Fruit fly (Drosophila melanogaster): ENCODE results near the gene msl-1.

msl-1 gene

DNA sequence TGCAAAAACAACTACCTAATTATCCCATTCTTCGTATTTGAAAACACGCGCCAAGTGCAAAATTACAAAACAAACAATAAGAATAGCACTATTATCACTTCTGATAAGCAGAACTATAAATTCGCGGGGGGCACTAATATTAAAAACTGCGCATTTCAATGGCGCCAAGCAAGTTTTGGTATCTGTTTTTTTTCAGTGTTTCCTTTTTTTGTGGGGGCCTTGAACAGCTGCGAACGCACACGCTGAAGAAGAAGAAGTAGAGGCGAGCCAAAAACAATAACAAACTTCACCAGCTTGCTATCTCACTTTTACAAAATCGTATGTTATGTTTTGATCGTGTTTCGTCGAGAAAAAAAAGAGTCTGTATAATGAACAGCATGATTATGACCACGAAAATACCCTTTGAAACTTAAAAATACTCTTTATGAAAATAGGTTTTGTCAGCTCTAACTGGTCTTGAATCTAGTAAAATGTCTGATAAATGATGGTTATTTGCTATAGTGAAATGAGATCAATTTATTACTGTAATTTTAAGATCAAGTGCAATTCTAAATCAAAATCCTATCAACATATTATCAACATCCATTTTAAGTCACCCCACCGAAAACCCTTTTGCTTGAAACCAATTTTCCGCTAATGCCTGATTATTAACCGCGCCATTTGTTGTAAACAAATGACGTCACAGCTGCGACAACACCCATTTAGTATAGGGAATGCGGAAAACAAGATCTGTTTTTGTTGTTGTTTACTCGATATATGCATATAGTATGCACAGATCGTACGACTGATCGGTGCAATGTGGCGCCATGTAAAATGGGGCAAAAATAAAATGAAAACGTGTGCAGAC lies 5.5 kb upstream of the msl-1 start (continued):
- TF ChIP-seq run (tag; optimal IDR thresholded peaks at IDR 0.05) = no peak
- TF ChIP-seq CG7556 (GFP tag; optimal IDR thresholded peaks at IDR 0.05) = peak; percentile 70
- TF ChIP-seq yki (optimal IDR thresholded peaks at IDR 0.05) = no peak
- peak; percentile 64 for TF ChIP-seq ara (GFP tag; IDR thresholded peaks at IDR 0.05)
- TF ChIP-seq Myb (GFP tag; optimal IDR thresholded peaks at IDR 0.05) = peak; percentile 40
- peak; percentile 55; the same call in 2 of the 3 replicates for TF ChIP-seq Mrtf (GFP tag; IDR thresholded peaks at IDR 0.05)
- peak; percentile 39 for TF ChIP-seq CG4820 (GFP tag; optimal IDR thresholded peaks at IDR 0.05)
- peak; percentile 26 for TF ChIP-seq Deaf1 (tag; optimal IDR thresholded peaks at IDR 0.05)
- no peak for TF ChIP-seq Six4 (GFP tag; optimal IDR thresholded peaks at IDR 0.05)
- peak; percentile 2 for TF ChIP-seq cato (GFP tag; optimal IDR thresholded peaks at IDR 0.05; ENCODE audit: borderline replicate concordance)
- TF ChIP-seq sim (GFP tag; IDR thresholded peaks at IDR 0.05) = no peak; the same call in 1 of the 2 replicates
- TF ChIP-seq sima (GFP tag; optimal IDR thresholded peaks at IDR 0.05) = no peak
- peak; percentile 45; the same call in 1 of the 3 replicates for TF ChIP-seq CG34422 (GFP tag; IDR thresholded peaks at IDR 0.05)
- TF ChIP-seq Oaz (GFP tag; IDR thresholded peaks at IDR 0.05) = no peak
- TF ChIP-seq CG12769 (tag; optimal IDR thresholded peaks at IDR 0.05) = peak; percentile 52
- peak; percentile 63 for TF ChIP-seq CG4424 (GFP tag; optimal IDR thresholded peaks at IDR 0.05)
- peak; percentile 20 for TF ChIP-seq CG7786 (GFP tag; optimal IDR thresholded peaks at IDR 0.05)
- 0 out of 3 replicates have a peak, but pooled peaks have one; percentile 37 for TF ChIP-seq CG11093 (GFP tag; IDR thresholded peaks at IDR 0.05)
- peak; percentile 34 for TF ChIP-seq Dp (GFP tag; optimal IDR thresholded peaks at IDR 0.05)
- no peak for TF ChIP-seq lbe (GFP tag; optimal IDR thresholded peaks at IDR 0.05)
- TF ChIP-seq CG14441 (GFP tag; IDR thresholded peaks at IDR 0.05) = peak; percentile 86
- peak; percentile 33 for TF ChIP-seq Sry-δ (GFP tag; optimal IDR thresholded peaks at IDR 0.05)
- TF ChIP-seq pan (optimal IDR thresholded peaks at IDR 0.05) = no peak
- peak in 1 of 2 experiments; percentile 78 for TF ChIP-seq pan (GFP tag; optimal IDR thresholded peaks at IDR 0.05 in 1 of 2, IDR thresholded peaks at IDR 0.05 in 1 of 2)
- TF ChIP-seq Dip3 (GFP tag; optimal IDR thresholded peaks at IDR 0.05) = peak; percentile 61
- TF ChIP-seq CG2889 (GFP tag; IDR thresholded peaks at IDR 0.05) = peak; percentile 63; the same call in 1 of the 3 replicates
- TF ChIP-seq CG17328 (GFP tag; IDR thresholded peaks at IDR 0.05) = peak; percentile 68
- peak; percentile 56 for TF ChIP-seq Camta (GFP tag; optimal IDR thresholded peaks at IDR 0.05)
- peak; percentile 37 for TF ChIP-seq gcm2 (GFP tag; optimal IDR thresholded peaks at IDR 0.05)
- TF ChIP-seq zen (tag; optimal IDR thresholded peaks at IDR 0.05) = no peak
- peak; percentile 55 for TF ChIP-seq CG12071 (GFP tag; optimal IDR thresholded peaks at IDR 0.05)
- TF ChIP-seq pros (GFP tag; optimal IDR thresholded peaks at IDR 0.05) = no peak
- TF ChIP-seq CG9932 (GFP tag; IDR thresholded peaks at IDR 0.05) = peak; percentile 52
- TF ChIP-seq Nf-YB (GFP tag; optimal IDR thresholded peaks at IDR 0.05) = peak; percentile 3
- TF ChIP-seq H15 (GFP tag; IDR thresholded peaks at IDR 0.05) = peak; percentile 68; the same call in 2 of the 3 replicates
- peak; percentile 0 for TF ChIP-seq luna (GFP tag; optimal IDR thresholded peaks at IDR 0.05)
- no peak for TF ChIP-seq CG15601 (tag; optimal IDR thresholded peaks at IDR 0.05)
- no peak for TF ChIP-seq peb (GFP tag; IDR thresholded peaks at IDR 0.05)
- TF ChIP-seq fd102C (GFP tag; optimal IDR thresholded peaks at IDR 0.05) = no peak
- peak; percentile 72 for TF ChIP-seq CG9609 (GFP tag; optimal IDR thresholded peaks at IDR 0.05)
- peak; percentile 23 for TF ChIP-seq grn (GFP tag; optimal IDR thresholded peaks at IDR 0.05)
- TF ChIP-seq Sin3A (optimal IDR thresholded peaks at IDR 0.05) = no peak
- TF ChIP-seq sc (optimal IDR thresholded peaks at IDR 0.05) = no peak
- TF ChIP-seq sc (GFP tag; optimal IDR thresholded peaks at IDR 0.05) = no peak
- TF ChIP-seq tna (GFP tag; IDR thresholded peaks at IDR 0.05; ENCODE audit: partially characterized antibody) = no peak
- TF ChIP-seq CG10979 (tag; optimal IDR thresholded peaks at IDR 0.05) = peak; percentile 12
- no peak for TF ChIP-seq CG12104 (GFP tag; optimal IDR thresholded peaks at IDR 0.05)
- TF ChIP-seq CG17802 (tag; optimal IDR thresholded peaks at IDR 0.05) = peak; percentile 37
- TF ChIP-seq Doc3 (GFP tag; IDR thresholded peaks at IDR 0.05; ENCODE audit: partially characterized antibody) = no peak
- no peak for TF ChIP-seq Lim3 (GFP tag; IDR thresholded peaks at IDR 0.05)
- TF ChIP-seq GATAe (GFP tag; conservative IDR thresholded peaks at IDR 0.05) = no peak
